Worm (Caenorhabditis elegans): Measurements from ENCODE around the gene ZK945.7.

ZK945.7 gene

ce11 chrII:10075794-10076193 is 32.5 kb downstream of the ZK945.7 start (continued):
- TF ChIP-seq nhr-48 (tag; optimal IDR thresholded peaks at IDR 0.05) = no peak
- no peak for TF ChIP-seq php-3 (GFP tag; IDR thresholded peaks at IDR 0.05)
- TF ChIP-seq mxl-3 (GFP tag; optimal IDR thresholded peaks at IDR 0.05) = no peak
- TF ChIP-seq Y5F2A.4 (GFP tag; optimal IDR thresholded peaks at IDR 0.05) = no peak
- no peak for TF ChIP-seq madf-9 (GFP tag; conservative IDR thresholded peaks at IDR 0.05)

ce11 chrII:10073986-10074385 is 34.3 kb downstream of the ZK945.7 start:
- TF ChIP-seq hlh-30 (tag; optimal IDR thresholded peaks at IDR 0.05; ENCODE audit: insufficient read depth) (peak; percentile 10), nhr-28 (tag; optimal IDR thresholded peaks at IDR 0.05) (peak; percentile 48), T26A8.4 (GFP tag; IDR thresholded peaks at IDR 0.05) (no peak)

ce11 chrII:10067817-10068216 is 40.5 kb downstream of the ZK945.7 start, which contains the start of gene die-1:
Gene die-1 (minus strand): TSS chrII:10067917.
- TF ChIP-seq spr-1 (tag; optimal IDR thresholded peaks at IDR 0.05) (no peak), ceh-32 (tag; optimal IDR thresholded peaks at IDR 0.05; ENCODE audit: poor library complexity) (no peak), dmd-8 (GFP tag; IDR thresholded peaks at IDR 0.05) (no peak), mxl-2 (GFP tag; conservative IDR thresholded peaks at IDR 0.05) (no peak), mep-1 (tag; optimal IDR thresholded peaks at IDR 0.05) (no peak), unc-62 (GFP tag; optimal IDR thresholded peaks at IDR 0.05 in 1 of 2) (no peak), unc-62 (tag; optimal IDR thresholded peaks at IDR 0.05) (no peak), dve-1 (tag; optimal IDR thresholded peaks at IDR 0.05; ENCODE audit: insufficient read depth) (no peak), nhr-237 (tag; optimal IDR thresholded peaks at IDR 0.05) (no peak), lin-29 (GFP tag; IDR thresholded peaks at IDR 0.05) (no peak), zip-11 (GFP tag; IDR thresholded peaks at IDR 0.05) (no peak), ZK546.5 (tag; optimal IDR thresholded peaks at IDR 0.05) (no peak), mdl-1 (tag; optimal IDR thresholded peaks at IDR 0.05) (no peak), nhr-102 (tag; optimal IDR thresholded peaks at IDR 0.05) (no peak), Y75B8A.6 (GFP tag; IDR thresholded peaks at IDR 0.05) (no peak), jun-1 (tag; optimal IDR thresholded peaks at IDR 0.05) (no peak), mxl-3 (GFP tag; optimal IDR thresholded peaks at IDR 0.05) (no peak), lin-13 (GFP tag; optimal IDR thresholded peaks at IDR 0.05) (no peak), nhr-10 (tag; optimal IDR thresholded peaks at IDR 0.05) (no peak)

ce11 chrII:10065472-10065871 is 42.8 kb downstream of the ZK945.7 start:
- TF ChIP-seq ceh-28 (tag; optimal IDR thresholded peaks at IDR 0.05) (no peak), mdl-1 (tag; optimal IDR thresholded peaks at IDR 0.05) (no peak), nhr-77 (tag; optimal IDR thresholded peaks at IDR 0.05) (no peak), sdz-12 (GFP tag; optimal IDR thresholded peaks at IDR 0.05) (no peak), daf-19 (GFP tag; conservative IDR thresholded peaks at IDR 0.05) (no peak), R02D3.7 (tag; optimal IDR thresholded peaks at IDR 0.05) (no peak), ceh-20 (GFP tag; IDR thresholded peaks at IDR 0.05) (no peak), nhr-28 (tag; optimal IDR thresholded peaks at IDR 0.05) (no peak), Y5F2A.4 (GFP tag; optimal IDR thresholded peaks at IDR 0.05) (no peak)

- TF ChIP-seq snpc-4 (tag; optimal IDR thresholded peaks at IDR 0.05) (no peak), zfp-3 (GFP tag; conservative IDR thresholded peaks at IDR 0.05) (no peak), ceh-62 (tag; optimal IDR thresholded peaks at IDR 0.05) (no peak), ceh-32 (tag; optimal IDR thresholded peaks at IDR 0.05; ENCODE audit: poor library complexity) (no peak), mxl-3 (GFP tag; optimal IDR thresholded peaks at IDR 0.05) (no peak), ztf-7 (tag; optimal IDR thresholded peaks at IDR 0.05) (no peak), hlh-11 (tag; optimal IDR thresholded peaks at IDR 0.05) (no peak), fos-1 (tag; optimal IDR thresholded peaks at IDR 0.05) (no peak), rbr-2 (tag; optimal IDR thresholded peaks at IDR 0.05) (no peak), nhr-76 (tag; optimal IDR thresholded peaks at IDR 0.05) (no peak), pqm-1 (tag; optimal IDR thresholded peaks at IDR 0.05) (no peak), lir-3 (tag; optimal IDR thresholded peaks at IDR 0.05) (no peak), Y5F2A.4 (GFP tag; optimal IDR thresholded peaks at IDR 0.05) (no peak)
Observed at ce11 chrII:10060508-10060907, 47.8 kb downstream of the ZK945.7 start, which contains the start of gene stg-1. Gene stg-1 (minus strand): TSS chrII:10060660.
